Worm (Caenorhabditis elegans): ENCODE measurements around the gene Y47D3A.13.

The Y47D3A.13 gene

ce11 chrIII:11236788-11237187 is 12.9 kb upstream of the Y47D3A.13 start, which contains the start of the genes Y47D3A.14 and aakb-2 (continued):
- TF ChIP-seq lag-1 (GFP tag; IDR thresholded peaks at IDR 0.05) (no peak), lin-40 (tag; optimal IDR thresholded peaks at IDR 0.05) (no peak), F23B12.7 (tag; optimal IDR thresholded peaks at IDR 0.05; ENCODE audit: insufficient read depth) (no peak), tlf-1 (GFP tag; optimal IDR thresholded peaks at IDR 0.05) (no peak), atf-7 (tag; optimal IDR thresholded peaks at IDR 0.05) (no peak), him-1 (tag; optimal IDR thresholded peaks at IDR 0.05) (no peak)

ce11 chrIII:11234742-11235141 is 10.8 kb upstream of the Y47D3A.13 start, which contains the start of gene Y47D3A.34:
Gene Y47D3A.34 (minus strand): TSS chrIII:11234861.
- TF ChIP-seq dox-1 (GFP tag; IDR thresholded peaks at IDR 0.05) (no peak), attf-6 (GFP tag; IDR thresholded peaks at IDR 0.05) (no peak), madf-3 (GFP tag; IDR thresholded peaks at IDR 0.05) (no peak), ceh-27 (GFP tag; optimal IDR thresholded peaks at IDR 0.05) (no peak), ZK185.1 (tag; optimal IDR thresholded peaks at IDR 0.05; ENCODE audit: poor library complexity, severe bottlenecking) (no peak), T07F8.4 (tag; optimal IDR thresholded peaks at IDR 0.05) (no peak), ztf-6 (GFP tag; IDR thresholded peaks at IDR 0.05) (no peak)

- TF ChIP-seq atf-7 (tag; optimal IDR thresholded peaks at IDR 0.05) (no peak), F49E8.2 (tag; optimal IDR thresholded peaks at IDR 0.05; ENCODE audit: insufficient read depth) (no peak), hmg-1.2 (GFP tag; IDR thresholded peaks at IDR 0.05) (no peak), attf-5 (GFP tag; optimal IDR thresholded peaks at IDR 0.05) (no peak), lin-35 (GFP tag; optimal IDR thresholded peaks at IDR 0.05) (no peak), K12H6.12 (tag; optimal IDR thresholded peaks at IDR 0.05) (no peak), let-607 (tag; optimal IDR thresholded peaks at IDR 0.05) (no peak), ztf-28 (GFP tag; IDR thresholded peaks at IDR 0.05) (no peak), egl-44 (GFP tag; IDR thresholded peaks at IDR 0.05) (no peak), snpc-4 (GFP tag; optimal IDR thresholded peaks at IDR 0.05) (no peak), snpc-4 (tag; optimal IDR thresholded peaks at IDR 0.05) (no peak), egrh-3 (GFP tag; IDR thresholded peaks at IDR 0.05) (no peak), F10E7.11 (tag; optimal IDR thresholded peaks at IDR 0.05) (no peak), F57C9.4 (tag; optimal IDR thresholded peaks at IDR 0.05) (no peak), Y56A3A.18 (GFP tag; IDR thresholded peaks at IDR 0.05) (no peak), cebp-2 (GFP tag; IDR thresholded peaks at IDR 0.05) (no peak), zfh-2 (GFP tag; conservative IDR thresholded peaks at IDR 0.05) (no peak), lin-54 (GFP tag; optimal IDR thresholded peaks at IDR 0.05) (no peak), ceh-79 (tag; optimal IDR thresholded peaks at IDR 0.05) (no peak), ccch-3 (GFP tag; optimal IDR thresholded peaks at IDR 0.05) (no peak)
These were observed 8.1 kb upstream of the Y47D3A.13 start, which contains the start of gene elo-8 for ce11 chrIII:11231969-11232368. Gene elo-8 (minus strand): TSS chrIII:11232069.

ce11 chrIII:11231408-11231807 is 7.5 kb upstream of the Y47D3A.13 start:
- TF ChIP-seq K12H6.12 (tag; optimal IDR thresholded peaks at IDR 0.05) (no peak), rcor-1 (GFP tag; IDR thresholded peaks at IDR 0.05) (no peak), zfh-2 (GFP tag; conservative IDR thresholded peaks at IDR 0.05) (no peak), B0336.3 (GFP tag; IDR thresholded peaks at IDR 0.05) (no peak), Y53F4B.3 (GFP tag; IDR thresholded peaks at IDR 0.05) (no peak), F39B2.1 (GFP tag; IDR thresholded peaks at IDR 0.05) (no peak), die-1 (tag; optimal IDR thresholded peaks at IDR 0.05) (no peak), unc-62 (GFP tag; optimal IDR thresholded peaks at IDR 0.05) (no peak), madf-3 (GFP tag; IDR thresholded peaks at IDR 0.05) (no peak), repo-1 (tag; optimal IDR thresholded peaks at IDR 0.05) (no peak), rpc-1 (optimal IDR thresholded peaks at IDR 0.05) (no peak), rpc-1 (tag; optimal IDR thresholded peaks at IDR 0.05) (no peak), hrde-1 (tag; optimal IDR thresholded peaks at IDR 0.05; ENCODE audit: borderline replicate concordance) (no peak), ztf-25 (GFP tag; IDR thresholded peaks at IDR 0.05) (no peak)

Measured in whole organism, young adult.